Fruit fly (Drosophila melanogaster) whole organism, prepupa: ENCODE measurements around the gene ssp2.
A peak's percentile ranks its signal among the peaks of the same experiment; 100 is the strongest.

Source experiments
- CG10631 ChIP-seq: fragments of 200-800 bp; sonication (Bioruptor generic); optimal IDR thresholded peaks from 2 replicates; lab custom pipeline; 2016; ENCODE audit warnings: missing biosample characterization, missing genetic modification characterization
- CG10669 ChIP-seq: fragments of 200-800 bp; sonication (Bioruptor generic); optimal IDR thresholded peaks from 3 replicates; lab custom pipeline; 2018; ENCODE audit warnings: missing biosample characterization, mild to moderate bottlenecking, missing genetic modification characterization, moderate library complexity
- CG11294 ChIP-seq: fragments of 200-800 bp; sonication (Bioruptor generic); IDR thresholded peaks from 2 replicates; pipeline ENCODE4 v1.3.6; 2022; ENCODE audit warnings: missing biosample characterization, missing genetic modification characterization
- CG11762 ChIP-seq: fragments of 200-800 bp; sonication (Bioruptor generic); optimal IDR thresholded peaks from 3 replicates; lab custom pipeline; 2016; ENCODE audit warnings: missing biosample characterization, missing genetic modification characterization; ENCODE audit not compliant: insufficient read depth
- CG15336 ChIP-seq: fragments of 200-800 bp; sonication (Bioruptor generic); IDR thresholded peaks from 2 replicates; pipeline ENCODE4 v1.3.6; 2022; ENCODE audit warnings: missing biosample characterization, missing genetic modification characterization
- CG1621 ChIP-seq: fragments of 200-800 bp; sonication (Bioruptor generic); optimal IDR thresholded peaks from 3 replicates; lab custom pipeline; 2018; ENCODE audit warnings: missing biosample characterization, mild to moderate bottlenecking, missing genetic modification characterization
- CG3032 ChIP-seq: fragments of 200-800 bp; optimal IDR thresholded peaks from 2 replicates; lab custom pipeline; 2019; ENCODE audit warnings: missing biosample characterization, mild to moderate bottlenecking, missing genetic modification characterization, moderate library complexity
- CG32006 ChIP-seq: fragments of 200-800 bp; sonication (Bioruptor generic); optimal IDR thresholded peaks from 3 replicates; lab custom pipeline; 2017; ENCODE audit warnings: missing biosample characterization, mild to moderate bottlenecking, missing genetic modification characterization
- CG3919 ChIP-seq: fragments of 200-800 bp; sonication (Bioruptor generic); optimal IDR thresholded peaks from 3 replicates; lab custom pipeline; 2016; ENCODE audit warnings: missing biosample characterization, missing genetic modification characterization
- CG4318 ChIP-seq: fragments of 200-800 bp; sonication (Bioruptor generic); optimal IDR thresholded peaks from 3 replicates; lab custom pipeline; 2017; ENCODE audit warnings: missing biosample characterization, mild to moderate bottlenecking, missing genetic modification characterization
- CG6163 ChIP-seq: fragments of 200-800 bp; sonication (Bioruptor generic); IDR thresholded peaks from 3 replicates; pipeline ENCODE4 v1.3.6; 2022; ENCODE audit warnings: missing biosample characterization, missing genetic modification characterization
- CG6792 ChIP-seq: fragments of 200-800 bp; sonication (Bioruptor generic); optimal IDR thresholded peaks from 3 replicates; lab custom pipeline; 2016; ENCODE audit warnings: missing biosample characterization, missing genetic modification characterization
- CG6854 ChIP-seq: fragments of 200-800 bp; sonication (Bioruptor generic); optimal IDR thresholded peaks from 2 replicates; lab custom pipeline; 2017; ENCODE audit warnings: missing biosample characterization, mild to moderate bottlenecking, missing genetic modification characterization
- CG8119 ChIP-seq: fragments of 200-800 bp; sonication (Bioruptor generic); IDR thresholded peaks from 3 replicates; pipeline ENCODE4 v1.3.6; 2022; ENCODE audit warnings: missing biosample characterization, missing genetic modification characterization
- CG8319 ChIP-seq: fragments of 200-800 bp; sonication (Bioruptor generic); optimal IDR thresholded peaks from 3 replicates; lab custom pipeline; 2016; ENCODE audit warnings: missing biosample characterization, missing genetic modification characterization
- CG8632 ChIP-seq: fragments of 200-800 bp; sonication (Bioruptor generic); optimal IDR thresholded peaks from 3 replicates; lab custom pipeline; 2016; ENCODE audit warnings: missing biosample characterization, missing genetic modification characterization
- Eip78C ChIP-seq: fragments of 200-800 bp; sonication (Bioruptor generic); peaks from one replicate; lab custom pipeline; 2016; ENCODE audit warnings: missing biosample characterization, missing genetic modification characterization
- Ets96B ChIP-seq: fragments of 200-800 bp; optimal IDR thresholded peaks from 2 replicates; lab custom pipeline; 2019; ENCODE audit warnings: missing biosample characterization, mild to moderate bottlenecking, missing genetic modification characterization, moderate library complexity
- Gug ChIP-seq: fragments of 200-800 bp; sonication (Bioruptor generic); IDR thresholded peaks from 2 replicates; pipeline ENCODE4 v1.3.6; 2022; ENCODE audit warnings: missing biosample characterization, missing genetic modification characterization
- Met ChIP-seq: fragments of 200-800 bp; sonication (Bioruptor generic); optimal IDR thresholded peaks from 3 replicates; lab custom pipeline; 2016; ENCODE audit warnings: missing biosample characterization, missing genetic modification characterization
- OdsH ChIP-seq: fragments of 200-800 bp; sonication (Bioruptor generic); optimal IDR thresholded peaks from 3 replicates; lab custom pipeline; 2016; ENCODE audit warnings: missing biosample characterization, missing genetic modification characterization
- Smox ChIP-seq: fragments of 200-800 bp; sonication (Bioruptor generic); optimal IDR thresholded peaks from 3 replicates; lab custom pipeline; 2016; ENCODE audit warnings: missing biosample characterization, missing genetic modification characterization
- Sox102F ChIP-seq: fragments of 200-800 bp; sonication (Bioruptor generic); optimal IDR thresholded peaks from 2 replicates; lab custom pipeline; 2016; ENCODE audit warnings: missing biosample characterization, mild to moderate bottlenecking, missing genetic modification characterization
- Sox15 ChIP-seq: fragments of 200-800 bp; sonication (Bioruptor generic); optimal IDR thresholded peaks from 3 replicates; lab custom pipeline; 2016; ENCODE audit warnings: missing biosample characterization, missing genetic modification characterization
- achi ChIP-seq: fragments of 200-800 bp; sonication (Bioruptor generic); optimal IDR thresholded peaks from 3 replicates; lab custom pipeline; 2016; ENCODE audit warnings: missing biosample characterization, missing genetic modification characterization
- acj6 ChIP-seq: fragments of 200-800 bp; sonication (Bioruptor generic); optimal IDR thresholded peaks from 3 replicates; lab custom pipeline; 2016; ENCODE audit warnings: missing biosample characterization, missing genetic modification characterization
- dsx ChIP-seq: fragments of 200-800 bp; optimal IDR thresholded peaks from 3 replicates; lab custom pipeline; 2019; ENCODE audit warnings: missing biosample characterization, mild to moderate bottlenecking, missing genetic modification characterization, moderate library complexity; ENCODE audit not compliant: poor library complexity, severe bottlenecking
- eg ChIP-seq: fragments of 200-800 bp; sonication (Bioruptor generic); IDR thresholded peaks from 3 replicates; pipeline ENCODE4 v1.3.6; 2022; ENCODE audit warnings: missing biosample characterization, missing genetic modification characterization
- fd85E ChIP-seq: fragments of 200-800 bp; sonication (Bioruptor generic); optimal IDR thresholded peaks from 3 replicates; lab custom pipeline; 2016; ENCODE audit warnings: missing biosample characterization, missing genetic modification characterization
- fkh ChIP-seq: fragments of 200-800 bp; sonication (Bioruptor generic); optimal IDR thresholded peaks from 3 replicates; lab custom pipeline; 2017; ENCODE audit warnings: missing biosample characterization, mild to moderate bottlenecking, missing genetic modification characterization, moderate library complexity
- lz ChIP-seq: fragments of 200-800 bp; sonication (Bioruptor generic); optimal IDR thresholded peaks from 3 replicates; lab custom pipeline; 2016; ENCODE audit warnings: missing biosample characterization, missing genetic modification characterization
- net ChIP-seq: fragments of 200-800 bp; sonication (Bioruptor generic); optimal IDR thresholded peaks from 3 replicates; lab custom pipeline; 2016; ENCODE audit warnings: missing biosample characterization, missing genetic modification characterization
- ss ChIP-seq, 2 experiments: fragments of 200-800 bp; sonication (Bioruptor generic); optimal IDR thresholded peaks; 2 replicates in 1 of 2; 3 replicates in 1 of 2; lab custom pipeline; 2017 to 2018; ENCODE audit warnings: mild to moderate bottlenecking in 2 of 2, missing biosample characterization in 2 of 2, missing genetic modification characterization in 2 of 2, moderate library complexity in 1 of 2
- svp ChIP-seq: fragments of 200-800 bp; sonication (Bioruptor generic); peaks from one replicate; lab custom pipeline; 2016; ENCODE audit warnings: missing biosample characterization, missing genetic modification characterization
- vri ChIP-seq: fragments of 200-800 bp; sonication (Bioruptor generic); optimal IDR thresholded peaks from 3 replicates; lab custom pipeline; 2016; ENCODE audit warnings: missing biosample characterization, mild to moderate bottlenecking, missing genetic modification characterization

ssp2 gene

dm6 chr3L:13993742-13994719, 29.0 kb downstream of the ssp2 start, which contains the start of gene CtsK1 (continued):
- peak in 1 of 2 experiments; percentile 20 for TF ChIP-seq ss (GFP tag; optimal IDR thresholded peaks at IDR 0.05; lab: Kevin White, UChicago)
- peak; percentile 88 for TF ChIP-seq CG15336 (GFP tag; lab: Robert Waterston, UW)
- TF ChIP-seq dsx (GFP tag; lab: Kevin White, UChicago), result peak; percentile 18
- peak; percentile 44 for TF ChIP-seq Ets96B (tag; lab: Kevin White, UChicago)
- peak; percentile 84 for TF ChIP-seq CG8119 (GFP tag; lab: Robert Waterston, UW)
- no peak for TF ChIP-seq CG1621 (tag; lab: Kevin White, UChicago)
- TF ChIP-seq, all 60 proteins: peak for 36

- peak; percentile 46 for TF ChIP-seq Eip78C
- TF ChIP-seq Gug (GFP tag; lab: Robert Waterston, UW), result no peak
- TF ChIP-seq acj6 (GFP tag; lab: Kevin White, UChicago), result no peak
- TF ChIP-seq Smox (GFP tag; lab: Kevin White, UChicago), result no peak
- TF ChIP-seq Met (GFP tag; lab: Kevin White, UChicago), result no peak
- TF ChIP-seq CG32006 (GFP tag; lab: Kevin White, UChicago), result no peak
- TF ChIP-seq fd85E (GFP tag; lab: Kevin White, UChicago), result no peak
- TF ChIP-seq achi (GFP tag; lab: Kevin White, UChicago), result no peak
Observed at dm6 chr3L:13996437-13996836, 31.4 kb downstream of the ssp2 start.

- peak; percentile 21 for TF ChIP-seq CG3032 (tag; lab: Kevin White, UChicago)
- TF ChIP-seq CG11762 (GFP tag; lab: Kevin White, UChicago), result no peak
Observed at dm6 chr3L:13996992-13997391, 32.0 kb downstream of the ssp2 start, which contains the start of gene CG17361. TSS of gene CG17361 (plus strand) at chr3L:13997191.

dm6 chr3L:13999204-13999603, 34.2 kb downstream of the ssp2 start, which contains the start of gene CG17359:
TSS of gene CG17359 (minus strand) at chr3L:13999251.
- TF ChIP-seq CG8319 (no peak), Sox102F (GFP tag; lab: Kevin White, UChicago) (no peak), CG3919 (GFP tag; lab: Kevin White, UChicago) (no peak), Eip78C (no peak), OdsH (GFP tag; lab: Kevin White, UChicago) (no peak)

- TF ChIP-seq fkh (GFP tag; lab: Kevin White, UChicago), result peak; percentile 56
- peak; percentile 45 for TF ChIP-seq CG6854 (GFP tag; lab: Kevin White, UChicago)
- TF ChIP-seq CG6163 (GFP tag; lab: Robert Waterston, UW), result 0 out of 3 replicates have a peak, but pooled peaks have one; percentile 8
- TF ChIP-seq Eip78C, result peak; percentile 23
- TF ChIP-seq OdsH (GFP tag; lab: Kevin White, UChicago), result no peak
- TF ChIP-seq CG10631, result no peak
- peak; percentile 1 for TF ChIP-seq CG3032 (tag; lab: Kevin White, UChicago)
Observed at dm6 chr3L:14001658-14002523, 36.9 kb downstream of the ssp2 start, which contains the start of the genes Nprl3 and upSET. TSS of gene Nprl3 (minus strand) at chr3L:14001880. TSS of gene upSET (plus strand) at chr3L:14002127.

dm6 chr3L:14002524-14003135, 37.6 kb downstream of the ssp2 start:
- no peak for TF ChIP-seq fkh (GFP tag; lab: Kevin White, UChicago)
- no peak for TF ChIP-seq svp
- TF ChIP-seq lz, result no peak
- no peak for TF ChIP-seq OdsH (GFP tag; lab: Kevin White, UChicago)
- no peak for TF ChIP-seq achi (GFP tag; lab: Kevin White, UChicago)
- TF ChIP-seq Sox15 (GFP tag; lab: Kevin White, UChicago), result no peak
- TF ChIP-seq net (GFP tag; lab: Kevin White, UChicago), result no peak
- peak; percentile 5 for TF ChIP-seq CG3919 (GFP tag; lab: Kevin White, UChicago)
- TF ChIP-seq CG4318 (GFP tag; lab: Kevin White, UChicago), result no peak
- peak; percentile 41 for TF ChIP-seq vri (GFP tag; lab: Kevin White, UChicago)
- no peak for TF ChIP-seq CG6792 (GFP tag; lab: Kevin White, UChicago)
- no peak for TF ChIP-seq acj6 (GFP tag; lab: Kevin White, UChicago)
- peak; percentile 98 for TF ChIP-seq CG6163 (GFP tag; lab: Robert Waterston, UW)
- TF ChIP-seq CG1621 (tag; lab: Kevin White, UChicago), result peak; percentile 34
- TF ChIP-seq CG8632 (GFP tag; lab: Kevin White, UChicago), result no peak
- TF ChIP-seq eg (GFP tag; lab: Robert Waterston, UW), result no peak
- no peak for TF ChIP-seq CG10669 (GFP tag; lab: Kevin White, UChicago)
- TF ChIP-seq CG10631, result no peak
- TF ChIP-seq CG11294 (GFP tag; lab: Robert Waterston, UW), result no peak
